Worm (Caenorhabditis elegans) whole organism, L2 larva: ENCODE data around the gene R02F2.9.

Source experiments
- ama-1 ChIP-seq: fragments of 150-350 bp; optimal IDR thresholded peaks from 2 replicates; lab custom pipeline; 2018; ENCODE audit warnings: inconsistent platforms
- blmp-1 ChIP-seq: sonication (generic microtip); optimal IDR thresholded peaks from 2 replicates; lab custom pipeline; 2017; ENCODE audit warnings: missing genetic modification characterization, mild to moderate bottlenecking, missing compliant biosample characterization, antibody characterized with exemption, moderate library complexity; ENCODE audit not compliant: insufficient read depth
- mdl-1 ChIP-seq, 2 experiments: fragments of 150-350 bp in 1 of 2; sonication (generic microtip) in 1 of 2; optimal IDR thresholded peaks; 2 replicates each; lab custom pipeline; 2017; ENCODE audit warnings: missing biosample characterization in 2 of 2, missing genetic modification characterization in 2 of 2
- sem-4 ChIP-seq: fragments of 150-350 bp; optimal IDR thresholded peaks from 2 replicates; lab custom pipeline; 2014; ENCODE audit warnings: missing biosample characterization, missing genetic modification reagents, missing genetic modification characterization
- skn-1 ChIP-seq: sonication (generic microtip); optimal IDR thresholded peaks from 2 replicates; lab custom pipeline; 2017; ENCODE audit warnings: missing biosample characterization, missing genetic modification characterization
- snpc-4 ChIP-seq: fragments of 150-350 bp; optimal IDR thresholded peaks from 2 replicates; lab custom pipeline; 2014; ENCODE audit warnings: missing biosample characterization, missing genetic modification characterization

DNA sequence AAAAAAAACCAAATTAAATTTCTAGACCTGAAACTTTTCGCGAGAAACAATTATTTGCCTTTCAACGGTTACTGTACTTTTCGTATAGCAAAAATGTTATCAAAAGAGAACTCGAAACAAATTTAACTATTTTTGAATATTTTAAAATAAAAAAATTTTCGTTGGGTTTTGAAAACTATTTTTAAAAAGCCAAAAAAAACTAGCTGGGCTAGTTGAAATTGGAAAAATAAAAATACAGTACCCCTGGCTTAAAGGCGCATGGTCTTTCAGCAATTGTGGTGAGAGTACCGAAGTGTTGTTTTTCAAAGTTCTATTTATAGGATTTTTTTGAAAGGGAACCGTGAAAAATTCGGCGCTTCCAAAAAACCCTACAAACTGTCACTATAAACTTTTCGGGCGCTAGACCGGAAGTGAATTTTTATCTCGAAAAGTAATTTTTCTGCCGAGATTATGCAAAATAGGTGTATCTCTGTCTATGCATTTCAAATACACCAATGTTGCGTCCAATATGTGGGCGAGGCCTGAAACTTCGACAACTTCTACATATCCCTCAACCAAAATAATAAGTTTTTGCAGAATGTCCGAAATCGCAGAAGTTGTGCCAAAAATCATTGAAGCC lies 44.8 kb downstream of the R02F2.9 start, which contains the start of gene D1044.1:
- no peak for TF ChIP-seq snpc-4 (tag; lab: Kevin White, UChicago)
- TF ChIP-seq sem-4 (tag; lab: Kevin White, UChicago) = no peak
- TF ChIP-seq mdl-1 (tag; optimal IDR thresholded peaks at IDR 0.05; lab: Kevin White, UChicago) = no peak
- TF ChIP-seq ama-1 (lab: Kevin White, UChicago) = no peak
- TF ChIP-seq blmp-1 = no peak
- TF ChIP-seq skn-1 (tag; lab: Kevin White, UChicago) = no peak
